In the genomic region with DNA sequence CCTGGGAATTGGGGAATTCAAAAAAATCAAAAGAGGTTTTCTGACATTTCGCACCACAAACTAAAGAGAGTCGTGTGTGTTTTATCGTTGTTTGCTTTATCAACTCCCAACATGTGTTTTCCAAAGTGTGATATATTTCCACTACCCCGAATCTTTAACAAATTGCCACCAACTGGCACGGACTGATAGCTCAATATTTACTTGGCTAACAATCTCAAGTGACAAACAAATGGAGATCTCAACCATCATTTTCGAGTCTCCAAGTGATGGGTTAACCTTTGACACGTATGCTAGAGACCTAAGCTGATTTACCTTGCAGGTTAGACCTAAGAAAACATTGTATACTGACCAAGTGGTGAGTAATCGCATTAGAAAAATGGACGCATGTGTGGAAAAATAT, we compare ENCODE assay signal across 1 fruit fly cellular context.
TF ChIP-seq lines count a peak whose summit lies in the region.

No protein-coding gene starts in this region.

TF ChIP-seq in whole organism, embryonic, 481 proteins besides CTCF, POLR2A, EP300 and RAD21 (continued from another document and continues in another):
- no peak for TF ChIP-seq MBD-R2 (GFP tag; IDR thresholded peaks at IDR 0.05; lab: Robert Waterston, UW)
- no peak for TF ChIP-seq trh (GFP tag; optimal IDR thresholded peaks at IDR 0.05; lab: Kevin White, UChicago)
- TF ChIP-seq HLH54F (GFP tag; optimal IDR thresholded peaks at IDR 0.05; lab: Kevin White, UChicago) = no peak
- TF ChIP-seq Bdp1 (GFP tag; optimal IDR thresholded peaks at IDR 0.05; lab: Kevin White, UChicago) = no peak
- no peak for TF ChIP-seq ind (GFP tag; optimal IDR thresholded peaks at IDR 0.05; lab: Kevin White, UChicago)
- TF ChIP-seq ttk (GFP tag; IDR thresholded peaks at IDR 0.05; lab: Robert Waterston, UW) = no peak
- TF ChIP-seq CG6272 (GFP tag; IDR thresholded peaks at IDR 0.05; lab: Robert Waterston, UW) = no peak
- no peak for TF ChIP-seq Ada2b (GFP tag; IDR thresholded peaks at IDR 0.05; lab: Robert Waterston, UW)
- TF ChIP-seq Med (GFP tag; lab: Kevin White, UChicago) = peak; percentile 14
- no peak for TF ChIP-seq dan (GFP tag; IDR thresholded peaks at IDR 0.05; lab: Robert Waterston, UW)
- no peak for TF ChIP-seq slou (GFP tag; optimal IDR thresholded peaks at IDR 0.05; lab: Kevin White, UChicago)
- no peak for TF ChIP-seq ewg (GFP tag; optimal IDR thresholded peaks at IDR 0.05; lab: Kevin White, UChicago)
- TF ChIP-seq CG4707 (GFP tag; optimal IDR thresholded peaks at IDR 0.05; lab: Kevin White, UChicago) = no peak
- TF ChIP-seq Side (GFP tag; optimal IDR thresholded peaks at IDR 0.05; lab: Kevin White, UChicago) = peak; percentile 14
- TF ChIP-seq ATbp (GFP tag; optimal IDR thresholded peaks at IDR 0.05; lab: Kevin White, UChicago) = peak; percentile 53
- TF ChIP-seq az2 (GFP tag; optimal IDR thresholded peaks at IDR 0.05; lab: Kevin White, UChicago) = no peak
- no peak for TF ChIP-seq seq (GFP tag; IDR thresholded peaks at IDR 0.05; lab: Robert Waterston, UW)
- TF ChIP-seq crc (GFP tag; optimal IDR thresholded peaks at IDR 0.05; lab: Kevin White, UChicago) = peak; percentile 12
- no peak for TF ChIP-seq onecut (GFP tag; IDR thresholded peaks at IDR 0.05; lab: Robert Waterston, UW)
- peak; percentile 13 for TF ChIP-seq CG7271 (tag; optimal IDR thresholded peaks at IDR 0.05; lab: Kevin White, UChicago)
- TF ChIP-seq ci (GFP tag; IDR thresholded peaks at IDR 0.05; lab: Robert Waterston, UW) = no peak
- TF ChIP-seq CG2875 (GFP tag; optimal IDR thresholded peaks at IDR 0.05; lab: Kevin White, UChicago) = no peak
- TF ChIP-seq sna (GFP tag; IDR thresholded peaks at IDR 0.05; lab: Robert Waterston, UW; ENCODE audit: partially characterized antibody) = no peak
- no peak for TF ChIP-seq CG8478 (optimal IDR thresholded peaks at IDR 0.05; lab: Kevin White, UChicago)
- no peak for TF ChIP-seq NC2β (GFP tag; optimal IDR thresholded peaks at IDR 0.05; lab: Kevin White, UChicago)
- TF ChIP-seq Dll (GFP tag; IDR thresholded peaks at IDR 0.05; lab: Robert Waterston, UW; ENCODE audit: partially characterized antibody) = no peak
- no peak for TF ChIP-seq CG10543 (GFP tag; optimal IDR thresholded peaks at IDR 0.05; lab: Kevin White, UChicago)
- peak; percentile 38 for TF ChIP-seq sqz (GFP tag; optimal IDR thresholded peaks at IDR 0.05; lab: Kevin White, UChicago)
- TF ChIP-seq hkb (optimal IDR thresholded peaks at IDR 0.05; lab: Kevin White, UChicago) = no peak
- TF ChIP-seq hkb (GFP tag; IDR thresholded peaks at IDR 0.05; lab: Robert Waterston, UW) = peak; percentile 34
- no peak for TF ChIP-seq CG18619 (GFP tag; optimal IDR thresholded peaks at IDR 0.05; lab: Kevin White, UChicago)
- TF ChIP-seq CG3407 (GFP tag; optimal IDR thresholded peaks at IDR 0.05; lab: Kevin White, UChicago) = peak; percentile 38
- no peak for TF ChIP-seq CG2120 (GFP tag; optimal IDR thresholded peaks at IDR 0.05; lab: Kevin White, UChicago)
- no peak for TF ChIP-seq CG8281 (tag; optimal IDR thresholded peaks at IDR 0.05; lab: Kevin White, UChicago)
- no peak for TF ChIP-seq CG14710 (tag; optimal IDR thresholded peaks at IDR 0.05; lab: Kevin White, UChicago)
- no peak for TF ChIP-seq CG43689 (GFP tag; IDR thresholded peaks at IDR 0.05; lab: Robert Waterston, UW)
- peak; percentile 31 for TF ChIP-seq CG13296 (GFP tag; optimal IDR thresholded peaks at IDR 0.05; lab: Kevin White, UChicago)
- TF ChIP-seq bbx (GFP tag; IDR thresholded peaks at IDR 0.05; lab: Robert Waterston, UW; ENCODE audit: partially characterized antibody) = no peak
- no peak for TF ChIP-seq CG17328 (GFP tag; IDR thresholded peaks at IDR 0.05; lab: Robert Waterston, UW)
- TF ChIP-seq br (optimal IDR thresholded peaks at IDR 0.05; lab: Kevin White, UChicago) = no peak
- no peak for TF ChIP-seq cg (GFP tag; optimal IDR thresholded peaks at IDR 0.05; lab: Kevin White, UChicago)
- TF ChIP-seq nerfin-2 (GFP tag; IDR thresholded peaks at IDR 0.05; lab: Robert Waterston, UW; ENCODE audit: partially characterized antibody) = no peak
- TF ChIP-seq Trl (optimal IDR thresholded peaks at IDR 0.05; lab: Kevin White, UChicago) = no peak
- TF ChIP-seq Trl (GFP tag; optimal IDR thresholded peaks at IDR 0.05; lab: Kevin White, UChicago) = no peak
- TF ChIP-seq CG3838 (GFP tag; optimal IDR thresholded peaks at IDR 0.05; lab: Kevin White, UChicago) = no peak
- TF ChIP-seq tup (GFP tag; optimal IDR thresholded peaks at IDR 0.05; lab: Kevin White, UChicago) = no peak
- TF ChIP-seq CG30403 (GFP tag; optimal IDR thresholded peaks at IDR 0.05; lab: Kevin White, UChicago) = no peak
- TF ChIP-seq Max (GFP tag; optimal IDR thresholded peaks at IDR 0.05; lab: Kevin White, UChicago) = no peak
- no peak for TF ChIP-seq CG13424 (tag; optimal IDR thresholded peaks at IDR 0.05; lab: Kevin White, UChicago)
- TF ChIP-seq Spps (tag; optimal IDR thresholded peaks at IDR 0.05; lab: Kevin White, UChicago) = no peak
- TF ChIP-seq Antp (GFP tag; optimal IDR thresholded peaks at IDR 0.05; lab: Kevin White, UChicago) = no peak
- TF ChIP-seq CG1603 (tag; optimal IDR thresholded peaks at IDR 0.05; lab: Kevin White, UChicago) = peak; percentile 39
- peak; percentile 12 for TF ChIP-seq CG18262 (tag; optimal IDR thresholded peaks at IDR 0.05; lab: Kevin White, UChicago)
- TF ChIP-seq gsb (GFP tag; IDR thresholded peaks at IDR 0.05; lab: Robert Waterston, UW) = no peak
- no peak for TF ChIP-seq CG4424 (GFP tag; optimal IDR thresholded peaks at IDR 0.05; lab: Kevin White, UChicago)
- TF ChIP-seq Eip74EF (GFP tag; optimal IDR thresholded peaks at IDR 0.05; lab: Kevin White, UChicago) = no peak
- TF ChIP-seq Nf-YA (GFP tag; IDR thresholded peaks at IDR 0.05; lab: Robert Waterston, UW) = no peak
- TF ChIP-seq CG7928 (GFP tag; optimal IDR thresholded peaks at IDR 0.05; lab: Kevin White, UChicago) = no peak
- TF ChIP-seq CG16779 (GFP tag; IDR thresholded peaks at IDR 0.05; lab: Robert Waterston, UW) = no peak
- TF ChIP-seq tio (GFP tag; optimal IDR thresholded peaks at IDR 0.05; lab: Kevin White, UChicago) = no peak
- TF ChIP-seq Xrp1 (GFP tag; IDR thresholded peaks at IDR 0.05; lab: Robert Waterston, UW) = peak; percentile 16; the same call in 1 of the 2 replicates
- TF ChIP-seq CG10431 (GFP tag; optimal IDR thresholded peaks at IDR 0.05; lab: Kevin White, UChicago) = no peak
- TF ChIP-seq CG3065 (GFP tag; optimal IDR thresholded peaks at IDR 0.05; lab: Kevin White, UChicago) = no peak
- TF ChIP-seq odd (GFP tag; optimal IDR thresholded peaks at IDR 0.05; lab: Kevin White, UChicago) = peak; percentile 44
- no peak for TF ChIP-seq CG8089 (GFP tag; optimal IDR thresholded peaks at IDR 0.05; lab: Kevin White, UChicago)
- peak; percentile 31 for TF ChIP-seq unpg (GFP tag; optimal IDR thresholded peaks at IDR 0.05; lab: Kevin White, UChicago)
- peak; percentile 44 for TF ChIP-seq CG8359 (GFP tag; optimal IDR thresholded peaks at IDR 0.05; lab: Kevin White, UChicago; ENCODE audit: borderline replicate concordance)
- TF ChIP-seq mam (GFP tag; optimal IDR thresholded peaks at IDR 0.05; lab: Kevin White, UChicago) = no peak
- TF ChIP-seq Camta (GFP tag; optimal IDR thresholded peaks at IDR 0.05; lab: Kevin White, UChicago) = no peak
- no peak for TF ChIP-seq inv (GFP tag; IDR thresholded peaks at IDR 0.05; lab: Robert Waterston, UW; ENCODE audit: partially characterized antibody)
- TF ChIP-seq CG11695 (GFP tag; IDR thresholded peaks at IDR 0.05; lab: Robert Waterston, UW) = no peak
- TF ChIP-seq schlank (tag; optimal IDR thresholded peaks at IDR 0.05; lab: Kevin White, UChicago) = no peak
- TF ChIP-seq CG7372 (GFP tag; IDR thresholded peaks at IDR 0.05; lab: Robert Waterston, UW) = no peak
- peak; percentile 12 for TF ChIP-seq CG1529 (GFP tag; optimal IDR thresholded peaks at IDR 0.05; lab: Kevin White, UChicago)
- TF ChIP-seq CG8290 (GFP tag; optimal IDR thresholded peaks at IDR 0.05; lab: Kevin White, UChicago) = no peak
- TF ChIP-seq CG8290 (tag; optimal IDR thresholded peaks at IDR 0.05; lab: Kevin White, UChicago) = peak; percentile 30 to 65
- TF ChIP-seq Myb (GFP tag; optimal IDR thresholded peaks at IDR 0.05; lab: Kevin White, UChicago) = no peak
- peak; percentile 21 for TF ChIP-seq pros (GFP tag; optimal IDR thresholded peaks at IDR 0.05; lab: Kevin White, UChicago)
- peak; percentile 78 for TF ChIP-seq CG15696 (tag; optimal IDR thresholded peaks at IDR 0.05; lab: Kevin White, UChicago)
- no peak for TF ChIP-seq Sin3A (optimal IDR thresholded peaks at IDR 0.05; lab: Kevin White, UChicago)
- TF ChIP-seq gro (GFP tag; optimal IDR thresholded peaks at IDR 0.05; lab: Kevin White, UChicago) = no peak
- no peak for TF ChIP-seq Opbp (GFP tag; IDR thresholded peaks at IDR 0.05; lab: Robert Waterston, UW; ENCODE audit: partially characterized antibody)
- no peak for TF ChIP-seq CG4328 (GFP tag; optimal IDR thresholded peaks at IDR 0.05; lab: Kevin White, UChicago)
- TF ChIP-seq CG6654 (GFP tag; optimal IDR thresholded peaks at IDR 0.05; lab: Kevin White, UChicago) = no peak
- TF ChIP-seq CG1233 (GFP tag; optimal IDR thresholded peaks at IDR 0.05; lab: Kevin White, UChicago) = no peak
- TF ChIP-seq Neu2 (GFP tag; optimal IDR thresholded peaks at IDR 0.05; lab: Kevin White, UChicago; ENCODE audit: borderline replicate concordance) = peak; percentile 6
- TF ChIP-seq CG6813 (GFP tag; optimal IDR thresholded peaks at IDR 0.05; lab: Kevin White, UChicago) = peak; percentile 37
- TF ChIP-seq dpn (GFP tag; optimal IDR thresholded peaks at IDR 0.05; lab: Kevin White, UChicago) = no peak
- TF ChIP-seq Mes4 (GFP tag; optimal IDR thresholded peaks at IDR 0.05; lab: Kevin White, UChicago) = no peak
- no peak for TF ChIP-seq CG15601 (tag; optimal IDR thresholded peaks at IDR 0.05; lab: Kevin White, UChicago)
- TF ChIP-seq usp (GFP tag; optimal IDR thresholded peaks at IDR 0.05; lab: Kevin White, UChicago) = no peak
- TF ChIP-seq CG15011 (GFP tag; optimal IDR thresholded peaks at IDR 0.05; lab: Kevin White, UChicago) = no peak
- TF ChIP-seq pzg (GFP tag; optimal IDR thresholded peaks at IDR 0.05; lab: Kevin White, UChicago) = no peak
- TF ChIP-seq Nf-YC (tag; optimal IDR thresholded peaks at IDR 0.05; lab: Kevin White, UChicago) = no peak
- TF ChIP-seq her (GFP tag; optimal IDR thresholded peaks at IDR 0.05; lab: Kevin White, UChicago) = no peak
- no peak for TF ChIP-seq insv (GFP tag; optimal IDR thresholded peaks at IDR 0.05; lab: Kevin White, UChicago)
- TF ChIP-seq CG3995 (GFP tag; optimal IDR thresholded peaks at IDR 0.05; lab: Kevin White, UChicago) = no peak
- TF ChIP-seq Hmx (GFP tag; optimal IDR thresholded peaks at IDR 0.05; lab: Kevin White, UChicago) = no peak
- no peak for TF ChIP-seq chm (GFP tag; IDR thresholded peaks at IDR 0.05; lab: Robert Waterston, UW)
- no peak for TF ChIP-seq sc (optimal IDR thresholded peaks at IDR 0.05; lab: Kevin White, UChicago)
- TF ChIP-seq sc (GFP tag; optimal IDR thresholded peaks at IDR 0.05; lab: Kevin White, UChicago) = peak; percentile 34
- TF ChIP-seq zen2 (GFP tag; IDR thresholded peaks at IDR 0.05; lab: Robert Waterston, UW; ENCODE audit: partially characterized antibody) = no peak
- TF ChIP-seq hb (GFP tag; IDR thresholded peaks at IDR 0.05; lab: Robert Waterston, UW; ENCODE audit: partially characterized antibody) = no peak
- TF ChIP-seq CG33213 (GFP tag; optimal IDR thresholded peaks at IDR 0.05; lab: Kevin White, UChicago) = no peak
- no peak for TF ChIP-seq Dip2 (GFP tag; IDR thresholded peaks at IDR 0.05; lab: Robert Waterston, UW)
- no peak for TF ChIP-seq CG6854 (GFP tag; optimal IDR thresholded peaks at IDR 0.05; lab: Kevin White, UChicago)
- TF ChIP-seq gcm2 (GFP tag; optimal IDR thresholded peaks at IDR 0.05; lab: Kevin White, UChicago) = no peak
- no peak for TF ChIP-seq Atf3 (GFP tag; optimal IDR thresholded peaks at IDR 0.05; lab: Kevin White, UChicago)
- no peak; the same call in 2 of the 3 replicates for TF ChIP-seq so (GFP tag; IDR thresholded peaks at IDR 0.05; lab: Robert Waterston, UW)
- no peak for TF ChIP-seq disco-r (GFP tag; optimal IDR thresholded peaks at IDR 0.05; lab: Kevin White, UChicago)
- TF ChIP-seq eve (GFP tag; optimal IDR thresholded peaks at IDR 0.05; lab: Kevin White, UChicago) = peak in 1 of 2 experiments; percentile 32
- TF ChIP-seq pb (GFP tag; optimal IDR thresholded peaks at IDR 0.05; lab: Kevin White, UChicago) = no peak
- TF ChIP-seq CG11504 (tag; optimal IDR thresholded peaks at IDR 0.05; lab: Kevin White, UChicago) = no peak
- no peak for TF ChIP-seq Sry-β (GFP tag; optimal IDR thresholded peaks at IDR 0.05; lab: Kevin White, UChicago)
- TF ChIP-seq slp2 (GFP tag; optimal IDR thresholded peaks at IDR 0.05; lab: Kevin White, UChicago) = no peak
- TF ChIP-seq gcm (GFP tag; optimal IDR thresholded peaks at IDR 0.05; lab: Kevin White, UChicago) = peak; percentile 6
- no peak for TF ChIP-seq CG3281 (GFP tag; optimal IDR thresholded peaks at IDR 0.05; lab: Kevin White, UChicago)
- no peak for TF ChIP-seq CG18476 (GFP tag; optimal IDR thresholded peaks at IDR 0.05; lab: Kevin White, UChicago)
- TF ChIP-seq Atf-2 (GFP tag; optimal IDR thresholded peaks at IDR 0.05; lab: Kevin White, UChicago) = no peak
- TF ChIP-seq Abd-B (GFP tag; optimal IDR thresholded peaks at IDR 0.05; lab: Kevin White, UChicago) = no peak
- TF ChIP-seq Oaz (GFP tag; IDR thresholded peaks at IDR 0.05; lab: Robert Waterston, UW) = no peak
- TF ChIP-seq crp (GFP tag; optimal IDR thresholded peaks at IDR 0.05; lab: Kevin White, UChicago) = no peak
- TF ChIP-seq pum (GFP tag; optimal IDR thresholded peaks at IDR 0.05; lab: Kevin White, UChicago) = no peak
- TF ChIP-seq org-1 (GFP tag; optimal IDR thresholded peaks at IDR 0.05; lab: Kevin White, UChicago) = peak; percentile 40
- no peak for TF ChIP-seq abd-A (tag; optimal IDR thresholded peaks at IDR 0.05; lab: Kevin White, UChicago)
- no peak for TF ChIP-seq Optix (GFP tag; IDR thresholded peaks at IDR 0.05; lab: Robert Waterston, UW)
- no peak for TF ChIP-seq CG8765 (GFP tag; IDR thresholded peaks at IDR 0.05; lab: Robert Waterston, UW)
- TF ChIP-seq CG10366 (GFP tag; IDR thresholded peaks at IDR 0.05; lab: Robert Waterston, UW) = no peak
- TF ChIP-seq dm (GFP tag; optimal IDR thresholded peaks at IDR 0.05; lab: Kevin White, UChicago) = no peak
- TF ChIP-seq CG7987 (GFP tag; optimal IDR thresholded peaks at IDR 0.05; lab: Kevin White, UChicago) = peak; percentile 7
- peak; percentile 25 for TF ChIP-seq cwo (GFP tag; optimal IDR thresholded peaks at IDR 0.05; lab: Kevin White, UChicago)
- no peak for TF ChIP-seq pnt (GFP tag; optimal IDR thresholded peaks at IDR 0.05; lab: Kevin White, UChicago)
- TF ChIP-seq CG10959 (GFP tag; IDR thresholded peaks at IDR 0.05; lab: Robert Waterston, UW) = no peak
- TF ChIP-seq CG11560 (tag; IDR thresholded peaks at IDR 0.05; lab: Robert Waterston, UW) = no peak
